Worm (Caenorhabditis elegans) whole organism, late embryonic: ENCODE results near the gene swt-5.

Source experiments
- C38D4.7 ChIP-seq: fragments of 200-800 bp; sonication (Bioruptor generic); optimal IDR thresholded peaks from 2 replicates; lab custom pipeline; 2018; ENCODE audit warnings: mild to moderate bottlenecking, missing genetic modification characterization, moderate library complexity, missing compliant biosample characterization
- F13H6.1 ChIP-seq: sonication (generic microtip); optimal IDR thresholded peaks from 2 replicates; lab custom pipeline; 2016; ENCODE audit warnings: missing genetic modification characterization, missing compliant biosample characterization
- K02D7.2 ChIP-seq: sonication (generic microtip); optimal IDR thresholded peaks from 2 replicates; lab custom pipeline; 2017; ENCODE audit warnings: mild to moderate bottlenecking, missing genetic modification characterization, missing compliant biosample characterization
- K09A11.1 ChIP-seq: sonication (generic microtip); optimal IDR thresholded peaks from 2 replicates; lab custom pipeline; 2017; ENCODE audit warnings: antibody characterized with exemption, mild to moderate bottlenecking, missing genetic modification characterization, missing compliant biosample characterization; ENCODE audit not compliant: insufficient read depth
- T23F11.4 ChIP-seq: fragments of 200-800 bp; sonication (Bioruptor generic); optimal IDR thresholded peaks from 2 replicates; lab custom pipeline; 2018; ENCODE audit warnings: mild to moderate bottlenecking, missing genetic modification characterization, missing compliant biosample characterization
- Y22D7AL.16 ChIP-seq: sonication (generic microtip); optimal IDR thresholded peaks from 2 replicates; lab custom pipeline; 2016; ENCODE audit warnings: missing genetic modification characterization, missing compliant biosample characterization
- ahr-1 ChIP-seq: sonication (generic microtip); optimal IDR thresholded peaks from 2 replicates; lab custom pipeline; 2016; ENCODE audit warnings: missing genetic modification characterization, missing compliant biosample characterization
- ama-1 ChIP-seq: fragments of 150-350 bp; optimal IDR thresholded peaks from 2 replicates; lab custom pipeline; 2014
- ceh-19 ChIP-seq: fragments of 200-800 bp; sonication (Bioruptor generic); optimal IDR thresholded peaks from 2 replicates; lab custom pipeline; 2018; ENCODE audit warnings: mild to moderate bottlenecking, missing genetic modification characterization, missing compliant biosample characterization
- ceh-2 ChIP-seq: sonication (generic microtip); optimal IDR thresholded peaks from 2 replicates; lab custom pipeline; 2016; ENCODE audit warnings: missing genotype, missing genetic modification characterization, missing compliant biosample characterization
- ceh-22 ChIP-seq: sonication (generic microtip); optimal IDR thresholded peaks from 2 replicates; lab custom pipeline; 2017; ENCODE audit warnings: missing biosample characterization, missing genetic modification characterization
- ceh-30 ChIP-seq: fragments of 150-350 bp; optimal IDR thresholded peaks from 2 replicates; lab custom pipeline; 2014; ENCODE audit warnings: missing biosample characterization, missing genetic modification characterization
- ceh-31 ChIP-seq: sonication (generic microtip); optimal IDR thresholded peaks from 2 replicates; lab custom pipeline; 2016; ENCODE audit warnings: missing genetic modification characterization, missing compliant biosample characterization
- ceh-34 ChIP-seq: sonication (generic microtip); optimal IDR thresholded peaks from 2 replicates; lab custom pipeline; 2016; ENCODE audit warnings: mild to moderate bottlenecking, missing genetic modification characterization, missing compliant biosample characterization
- ceh-48 ChIP-seq: sonication (generic microtip); optimal IDR thresholded peaks from 2 replicates; lab custom pipeline; 2016; ENCODE audit warnings: missing genetic modification characterization, inconsistent platforms, missing compliant biosample characterization
- ceh-6 ChIP-seq: fragments of 200-800 bp; sonication (Bioruptor generic); optimal IDR thresholded peaks from 2 replicates; lab custom pipeline; 2018; ENCODE audit warnings: mild to moderate bottlenecking, missing genetic modification characterization, missing compliant biosample characterization
- che-1 ChIP-seq: sonication (generic microtip); optimal IDR thresholded peaks from 2 replicates; lab custom pipeline; 2016; ENCODE audit warnings: mild to moderate bottlenecking, missing genetic modification characterization, missing compliant biosample characterization
- dmd-4 ChIP-seq: sonication (generic microtip); optimal IDR thresholded peaks from 2 replicates; lab custom pipeline; 2016; ENCODE audit warnings: borderline replicate concordance, missing genetic modification characterization, missing compliant biosample characterization
- ets-4 ChIP-seq: sonication (generic microtip); optimal IDR thresholded peaks from 2 replicates; lab custom pipeline; 2016; ENCODE audit warnings: missing genetic modification characterization, missing compliant biosample characterization
- eyg-1 ChIP-seq: sonication (generic microtip); optimal IDR thresholded peaks from 2 replicates; lab custom pipeline; 2016; ENCODE audit warnings: missing genotype, missing genetic modification characterization, missing compliant biosample characterization
- fax-1 ChIP-seq: sonication (generic microtip); optimal IDR thresholded peaks from 2 replicates; lab custom pipeline; 2016; ENCODE audit warnings: missing genotype, missing genetic modification characterization, missing compliant biosample characterization
- fkh-10 ChIP-seq: fragments of 150-350 bp; optimal IDR thresholded peaks from 2 replicates; lab custom pipeline; 2014; ENCODE audit warnings: missing biosample characterization, missing genetic modification reagents, missing genetic modification characterization
- fkh-6 ChIP-seq: sonication (generic microtip); optimal IDR thresholded peaks from 2 replicates; lab custom pipeline; 2016; ENCODE audit warnings: missing genetic modification characterization, missing compliant biosample characterization
- hlh-13 ChIP-seq: fragments of 200-800 bp; sonication (Bioruptor generic); optimal IDR thresholded peaks from 2 replicates; lab custom pipeline; 2018; ENCODE audit warnings: mild to moderate bottlenecking, missing genetic modification characterization, missing compliant biosample characterization
- hlh-15 ChIP-seq: sonication (generic microtip); optimal IDR thresholded peaks from 2 replicates; lab custom pipeline; 2016; ENCODE audit warnings: missing genetic modification characterization, missing compliant biosample characterization
- hlh-6 ChIP-seq: sonication (generic microtip); optimal IDR thresholded peaks from 2 replicates; lab custom pipeline; 2016; ENCODE audit warnings: missing genotype, missing genetic modification characterization, missing compliant biosample characterization
- lim-6 ChIP-seq: sonication (generic microtip); optimal IDR thresholded peaks from 2 replicates; lab custom pipeline; 2016; ENCODE audit warnings: missing genetic modification characterization, missing compliant biosample characterization
- madf-2 ChIP-seq: sonication (generic microtip); optimal IDR thresholded peaks from 2 replicates; lab custom pipeline; 2017; ENCODE audit warnings: missing genetic modification characterization, missing compliant biosample characterization
- mec-3 ChIP-seq: sonication (generic microtip); optimal IDR thresholded peaks from 2 replicates; lab custom pipeline; 2016; ENCODE audit warnings: borderline replicate concordance, missing genetic modification characterization, missing compliant biosample characterization
- nfya-1 ChIP-seq: sonication (generic microtip); optimal IDR thresholded peaks from 2 replicates; lab custom pipeline; 2017; ENCODE audit warnings: missing genetic modification characterization, mild to moderate bottlenecking, missing compliant biosample characterization, antibody characterized with exemption, moderate library complexity
- nhr-11 ChIP-seq: fragments of 150-350 bp; optimal IDR thresholded peaks from 2 replicates; lab custom pipeline; 2014; ENCODE audit warnings: missing biosample characterization, missing genetic modification characterization
- odd-2 ChIP-seq: sonication (generic microtip); optimal IDR thresholded peaks from 2 replicates; lab custom pipeline; 2017; ENCODE audit warnings: antibody characterized with exemption, mild to moderate bottlenecking, missing genetic modification characterization, missing compliant biosample characterization
- pag-3 ChIP-seq: sonication (generic microtip); optimal IDR thresholded peaks from 2 replicates; lab custom pipeline; 2016; ENCODE audit warnings: missing compliant biosample characterization, missing genetic modification characterization, borderline replicate concordance
- pax-1 ChIP-seq: fragments of 150-350 bp; optimal IDR thresholded peaks from 2 replicates; lab custom pipeline; 2014; ENCODE audit warnings: missing biosample characterization, missing genetic modification characterization
- pqm-1 ChIP-seq: sonication (generic microtip); optimal IDR thresholded peaks from 2 replicates; lab custom pipeline; 2016; ENCODE audit warnings: missing genetic modification characterization, missing compliant biosample characterization
- ref-2 ChIP-seq: sonication (generic microtip); optimal IDR thresholded peaks from 2 replicates; lab custom pipeline; 2016; ENCODE audit warnings: missing genetic modification characterization, missing compliant biosample characterization
- sdc-2 ChIP-seq: sonication (generic microtip); optimal IDR thresholded peaks from 2 replicates; lab custom pipeline; 2016; ENCODE audit warnings: missing genotype, missing genetic modification characterization, missing compliant biosample characterization
- sox-2 ChIP-seq: fragments of 200-800 bp; sonication (Bioruptor generic); IDR thresholded peaks from 2 replicates; pipeline ENCODE4 v1.3.6; 2022; ENCODE audit warnings: missing genetic modification reagents, missing genetic modification characterization, missing compliant biosample characterization
- sox-4 ChIP-seq: sonication (generic microtip); optimal IDR thresholded peaks from 2 replicates; lab custom pipeline; 2017; ENCODE audit warnings: mild to moderate bottlenecking, missing genetic modification characterization, inconsistent platforms, missing compliant biosample characterization
- ttx-3 ChIP-seq: sonication (generic microtip); optimal IDR thresholded peaks from 2 replicates; lab custom pipeline; 2016; ENCODE audit warnings: missing genetic modification reagents, missing genetic modification characterization, missing compliant biosample characterization
- unc-3 ChIP-seq, 2 experiments: fragments of 200-800 bp in 1 of 2; sonication (Bioruptor generic) in 1 of 2; sonication (generic microtip) in 1 of 2; conservative IDR thresholded peaks in 1 of 2; optimal IDR thresholded peaks in 1 of 2; 2 replicates each; pipeline versions ENCODE4 v1.3.6 to Lab custom; 2016 to 2022; ENCODE audit warnings: missing compliant biosample characterization in 2 of 2, missing genetic modification characterization in 2 of 2, missing genetic modification reagents in 1 of 2
- unc-55 ChIP-seq: sonication (generic microtip); optimal IDR thresholded peaks from 2 replicates; lab custom pipeline; 2017; ENCODE audit warnings: missing biosample characterization, missing genetic modification reagents, missing genetic modification characterization
- unc-86 ChIP-seq: sonication (generic microtip); optimal IDR thresholded peaks from 2 replicates; lab custom pipeline; 2016; ENCODE audit warnings: missing genetic modification characterization, missing compliant biosample characterization
- ztf-16 ChIP-seq: sonication (generic microtip); optimal IDR thresholded peaks from 2 replicates; lab custom pipeline; 2017; ENCODE audit warnings: missing genetic modification characterization, missing compliant biosample characterization

The swt-5 gene

DNA sequence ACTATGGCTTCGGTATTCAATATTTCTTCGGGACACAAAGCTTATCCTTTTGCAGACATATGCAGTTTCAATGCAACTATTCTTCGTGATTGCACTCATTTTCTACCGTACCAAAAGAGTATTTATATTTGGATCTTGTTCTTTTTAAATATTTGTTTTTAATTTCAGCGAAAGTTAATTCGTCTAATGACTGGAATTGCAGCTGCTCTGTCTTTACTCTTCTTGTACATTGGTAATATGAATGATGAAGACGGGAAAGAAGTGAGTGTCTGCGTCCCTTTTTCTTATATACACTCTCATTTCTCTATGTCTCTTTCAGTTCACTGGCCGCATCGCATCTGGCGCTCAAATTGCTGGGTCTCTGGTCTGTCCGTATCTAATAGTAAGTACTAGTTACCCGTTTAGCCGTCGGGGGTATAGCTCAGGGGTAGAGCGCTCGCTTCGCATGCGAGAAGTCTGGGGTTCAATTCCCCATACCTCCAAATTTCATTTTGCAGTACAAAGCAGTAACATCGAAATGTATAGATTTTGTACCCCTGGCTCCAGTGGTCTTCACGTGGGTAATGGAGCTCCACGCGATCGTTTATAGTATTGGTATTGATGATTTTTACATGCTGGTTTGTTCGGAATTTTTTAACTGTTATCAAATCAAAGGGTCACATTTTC lies 2.1 kb downstream of the swt-5 start (continued):
- TF ChIP-seq nhr-11 = no peak
- TF ChIP-seq sox-4 (tag; lab: Kevin White, UChicago) = peak; percentile 78
- peak; percentile 87 for TF ChIP-seq ztf-16 (tag; lab: Kevin White, UChicago)
- TF ChIP-seq che-1 (tag; lab: Kevin White, UChicago) = peak; percentile 84
- peak; percentile 87 for TF ChIP-seq ttx-3 (tag; lab: Kevin White, UChicago)
- peak; percentile 65 for TF ChIP-seq hlh-15 (tag; lab: Kevin White, UChicago)
- no peak for TF ChIP-seq pax-1 (tag; lab: Kevin White, UChicago)
- peak; percentile 93 for TF ChIP-seq ceh-6 (GFP tag; lab: Kevin White, UChicago)
- TF ChIP-seq unc-55 (GFP tag; lab: Kevin White, UChicago) = no peak
- TF ChIP-seq ceh-2 (tag; lab: Kevin White, UChicago) = peak; percentile 77
- TF ChIP-seq K02D7.2 (tag; lab: Kevin White, UChicago) = peak; percentile 85
- TF ChIP-seq ets-4 (tag; lab: Kevin White, UChicago) = peak; percentile 8
- peak; percentile 83 for TF ChIP-seq C38D4.7 (GFP tag; lab: Kevin White, UChicago)
- TF ChIP-seq nfya-1 (tag; lab: Kevin White, UChicago) = peak; percentile 59
- peak; percentile 79 for TF ChIP-seq ceh-31 (tag; lab: Kevin White, UChicago)
- TF ChIP-seq sox-2 (GFP tag; lab: Robert Waterston, UW) = peak; percentile 84
- TF ChIP-seq ama-1 (lab: Kevin White, UChicago) = no peak
- peak; percentile 78 for TF ChIP-seq sdc-2 (tag; lab: Kevin White, UChicago)
- TF ChIP-seq ref-2 (tag; lab: Kevin White, UChicago) = peak; percentile 78
- TF ChIP-seq hlh-13 (GFP tag; lab: Kevin White, UChicago) = peak; percentile 90
- TF ChIP-seq mec-3 = peak; percentile 57
- TF ChIP-seq ahr-1 = peak; percentile 49
- peak; percentile 87 for TF ChIP-seq unc-3 (GFP tag; conservative IDR thresholded peaks at IDR 0.05; lab: Robert Waterston, UW)
- peak; percentile 86 for TF ChIP-seq unc-3 (tag; optimal IDR thresholded peaks at IDR 0.05; lab: Kevin White, UChicago)
- peak; percentile 72 for TF ChIP-seq fax-1 (tag; lab: Kevin White, UChicago)
- TF ChIP-seq hlh-6 (tag; lab: Kevin White, UChicago) = peak; percentile 94
- TF ChIP-seq ceh-19 (GFP tag; lab: Kevin White, UChicago) = peak; percentile 90
- TF ChIP-seq K09A11.1 (tag; lab: Kevin White, UChicago) = peak; percentile 71
- peak; percentile 45 for TF ChIP-seq pqm-1 (tag; lab: Kevin White, UChicago)
- no peak for TF ChIP-seq lim-6 (tag; lab: Kevin White, UChicago)
- TF ChIP-seq fkh-10 (GFP tag; lab: Kevin White, UChicago) = peak; percentile 62
- TF ChIP-seq dmd-4 (tag; lab: Kevin White, UChicago) = peak; percentile 59
- peak; percentile 78 for TF ChIP-seq ceh-48 (tag; lab: Kevin White, UChicago)
- TF ChIP-seq F13H6.1 (tag; lab: Kevin White, UChicago) = peak; percentile 65
- TF ChIP-seq unc-86 (tag; lab: Kevin White, UChicago) = peak; percentile 88
- TF ChIP-seq Y22D7AL.16 = peak; percentile 76
- no peak for TF ChIP-seq ceh-22 (tag; lab: Kevin White, UChicago)
- TF ChIP-seq eyg-1 (tag; lab: Kevin White, UChicago) = peak; percentile 88
- peak; percentile 90 for TF ChIP-seq T23F11.4 (GFP tag; lab: Kevin White, UChicago)
- peak; percentile 39 for TF ChIP-seq odd-2
- TF ChIP-seq fkh-6 (tag; lab: Kevin White, UChicago) = peak; percentile 90
- TF ChIP-seq pag-3 (tag; lab: Kevin White, UChicago) = peak; percentile 11
- peak; percentile 81 for TF ChIP-seq madf-2
- TF ChIP-seq ceh-30 (tag; lab: Kevin White, UChicago) = no peak
- peak; percentile 92 for TF ChIP-seq ceh-34 (tag; lab: Kevin White, UChicago)
